Worm (Caenorhabditis elegans) whole organism, early embryonic: ENCODE data around the gene col-72.
"Not testable (repeated sequence)": the region's sequence is repeated elsewhere in the genome, so short reads cannot be mapped to it uniquely, and the experiment has no call there.

Experiments
- F13C5.2 ChIP-seq: sonication (generic microtip); optimal IDR thresholded peaks from 2 replicates; lab custom pipeline; 2017; ENCODE audit warnings: mild to moderate bottlenecking, missing genetic modification characterization, inconsistent platforms, missing compliant biosample characterization
- aly-1 ChIP-seq: sonication (generic microtip); optimal IDR thresholded peaks from 2 replicates; lab custom pipeline; 2016; ENCODE audit warnings: missing genetic modification characterization, missing compliant biosample characterization
- ama-1 ChIP-seq: fragments of 150-350 bp; optimal IDR thresholded peaks from 2 replicates; lab custom pipeline; 2014
- ceh-13 ChIP-seq: fragments of 200-800 bp; sonication (Bioruptor generic); optimal IDR thresholded peaks from 2 replicates; lab custom pipeline; 2018; ENCODE audit warnings: mild to moderate bottlenecking, missing genetic modification characterization, missing compliant biosample characterization
- ceh-36 ChIP-seq: sonication (generic microtip); optimal IDR thresholded peaks from 2 replicates; lab custom pipeline; 2016; ENCODE audit warnings: missing genetic modification characterization, inconsistent platforms, missing compliant biosample characterization
- flt-1 ChIP-seq: fragments of 200-800 bp; sonication (Bioruptor generic); IDR thresholded peaks from 2 replicates; pipeline ENCODE4 v1.3.6; 2022; ENCODE audit warnings: missing genetic modification characterization, missing compliant biosample characterization
- pes-1 ChIP-seq: fragments of 200-800 bp; sonication (Bioruptor generic); IDR thresholded peaks from 2 replicates; pipeline ENCODE4 v1.3.6; 2022; ENCODE audit warnings: missing genetic modification reagents, missing genetic modification characterization, missing compliant biosample characterization
- scrt-1 ChIP-seq: fragments of 200-800 bp; sonication (Bioruptor generic); IDR thresholded peaks from 2 replicates; pipeline ENCODE4 v1.3.6; 2022; ENCODE audit warnings: missing genetic modification characterization, missing compliant biosample characterization
- tbx-37 ChIP-seq: fragments of 200-800 bp; sonication (Bioruptor generic); conservative IDR thresholded peaks from 2 replicates; pipeline ENCODE4 v1.3.6; 2022; ENCODE audit warnings: missing genetic modification reagents, missing genetic modification characterization, missing compliant biosample characterization

ce11 chrII:3490797-3491196 is 33.2 kb downstream of the col-72 start, which contains the start of gene fbxb-112:
- TF ChIP-seq ceh-36 (tag; lab: Kevin White, UChicago); ama-1; F13C5.2 (tag; lab: Kevin White, UChicago); ceh-13 (GFP tag; lab: Kevin White, UChicago); aly-1 (tag; lab: Kevin White, UChicago); tbx-37 (GFP tag; lab: Robert Waterston, UW); flt-1 (GFP tag; lab: Robert Waterston, UW); scrt-1 (GFP tag; lab: Robert Waterston, UW); pes-1: not testable (repeated sequence)
